Fruit fly (Drosophila melanogaster): ENCODE measurements around the gene CG17350.

dm6 chr2L:19411966-19412365, 31.2 kb downstream of the CG17350 start:
- TF ChIP-seq net (GFP tag; optimal IDR thresholded peaks at IDR 0.05) = no peak
- TF ChIP-seq dac (GFP tag; optimal IDR thresholded peaks at IDR 0.05) = no peak
- no peak for TF ChIP-seq Lpt (GFP tag; optimal IDR thresholded peaks at IDR 0.05)
- no peak for TF ChIP-seq CG7368 (GFP tag; optimal IDR thresholded peaks at IDR 0.05)
- TF ChIP-seq CG10631 (GFP tag; optimal IDR thresholded peaks at IDR 0.05) = no peak
- TF ChIP-seq OdsH (GFP tag; optimal IDR thresholded peaks at IDR 0.05) = no peak
- no peak for TF ChIP-seq fd59A (GFP tag; optimal IDR thresholded peaks at IDR 0.05)
- no peak for TF ChIP-seq Gug (GFP tag; IDR thresholded peaks at IDR 0.05)
- no peak for TF ChIP-seq CG16779 (tag; optimal IDR thresholded peaks at IDR 0.05)
- no peak for TF ChIP-seq dsx (GFP tag; optimal IDR thresholded peaks at IDR 0.05; ENCODE audit: poor library complexity, severe bottlenecking)
- TF ChIP-seq CG6792 (GFP tag; optimal IDR thresholded peaks at IDR 0.05) = no peak

Data from whole organism, prepupa.